Fruit fly (Drosophila melanogaster) whole organism, adult: ENCODE data around the gene ringer.

Experiments used
- CG11617 ChIP-seq: fragments of 200-800 bp; sonication (Bioruptor generic); optimal IDR thresholded peaks from 2 replicates; lab custom pipeline; 2017; ENCODE audit warnings: mild to moderate bottlenecking, missing biosample characterization, missing genetic modification reagents, missing genetic modification characterization
- CG33017 ChIP-seq: fragments of 200-800 bp; sonication (Bioruptor generic); optimal IDR thresholded peaks from 2 replicates; lab custom pipeline; 2018; ENCODE audit warnings: missing biosample characterization, mild to moderate bottlenecking, missing genetic modification characterization, moderate library complexity
- CG5204 ChIP-seq: fragments of 200-800 bp; sonication (Bioruptor generic); optimal IDR thresholded peaks from 2 replicates; lab custom pipeline; 2016; ENCODE audit warnings: missing biosample characterization, missing genetic modification characterization
- Clk ChIP-seq: fragments of 200-800 bp; sonication (Bioruptor generic); optimal IDR thresholded peaks from 2 replicates; lab custom pipeline; 2017; ENCODE audit warnings: missing biosample characterization, missing genetic modification characterization
- Crg-1 ChIP-seq: fragments of 200-800 bp; sonication (Bioruptor generic); optimal IDR thresholded peaks from 2 replicates; lab custom pipeline; 2016; ENCODE audit warnings: missing biosample characterization, missing genetic modification characterization
- Hr96 ChIP-seq: fragments of 200-800 bp; sonication (Bioruptor generic); optimal IDR thresholded peaks from 2 replicates; lab custom pipeline; 2016; ENCODE audit warnings: missing biosample characterization, missing genetic modification characterization
- bab1 ChIP-seq: fragments of 200-800 bp; sonication (Bioruptor generic); optimal IDR thresholded peaks from 3 replicates; lab custom pipeline; 2019; ENCODE audit warnings: missing biosample characterization, mild to moderate bottlenecking, missing genetic modification characterization, moderate library complexity
- cic ChIP-seq: fragments of 200-800 bp; sonication (Bioruptor generic); optimal IDR thresholded peaks from 2 replicates; lab custom pipeline; 2017; ENCODE audit warnings: missing biosample characterization, mild to moderate bottlenecking, missing genetic modification characterization, moderate library complexity
- cnc ChIP-seq, 2 experiments: fragments of >200 bp; optimal IDR thresholded peaks; 2 replicates each; lab custom pipeline; 2017
- kay ChIP-seq: fragments of 200-800 bp; sonication (Bioruptor generic); peaks from one replicate; lab custom pipeline; 2016; ENCODE audit warnings: missing biosample characterization, missing genetic modification characterization, borderline replicate concordance
- ovo ChIP-seq: fragments of 200-800 bp; sonication (Bioruptor generic); optimal IDR thresholded peaks from 2 replicates; lab custom pipeline; 2016; ENCODE audit warnings: missing biosample characterization, missing genetic modification characterization
- pad ChIP-seq: fragments of 200-800 bp; sonication (Bioruptor generic); optimal IDR thresholded peaks from 3 replicates; lab custom pipeline; 2017; ENCODE audit warnings: missing biosample characterization, missing genetic modification characterization, mild to moderate bottlenecking, moderate library complexity, missing genetic modification reagents
- tj ChIP-seq: fragments of 200-800 bp; sonication (Bioruptor generic); optimal IDR thresholded peaks from 3 replicates; lab custom pipeline; 2017; ENCODE audit warnings: missing biosample characterization, mild to moderate bottlenecking, missing genetic modification characterization, moderate library complexity

DNA sequence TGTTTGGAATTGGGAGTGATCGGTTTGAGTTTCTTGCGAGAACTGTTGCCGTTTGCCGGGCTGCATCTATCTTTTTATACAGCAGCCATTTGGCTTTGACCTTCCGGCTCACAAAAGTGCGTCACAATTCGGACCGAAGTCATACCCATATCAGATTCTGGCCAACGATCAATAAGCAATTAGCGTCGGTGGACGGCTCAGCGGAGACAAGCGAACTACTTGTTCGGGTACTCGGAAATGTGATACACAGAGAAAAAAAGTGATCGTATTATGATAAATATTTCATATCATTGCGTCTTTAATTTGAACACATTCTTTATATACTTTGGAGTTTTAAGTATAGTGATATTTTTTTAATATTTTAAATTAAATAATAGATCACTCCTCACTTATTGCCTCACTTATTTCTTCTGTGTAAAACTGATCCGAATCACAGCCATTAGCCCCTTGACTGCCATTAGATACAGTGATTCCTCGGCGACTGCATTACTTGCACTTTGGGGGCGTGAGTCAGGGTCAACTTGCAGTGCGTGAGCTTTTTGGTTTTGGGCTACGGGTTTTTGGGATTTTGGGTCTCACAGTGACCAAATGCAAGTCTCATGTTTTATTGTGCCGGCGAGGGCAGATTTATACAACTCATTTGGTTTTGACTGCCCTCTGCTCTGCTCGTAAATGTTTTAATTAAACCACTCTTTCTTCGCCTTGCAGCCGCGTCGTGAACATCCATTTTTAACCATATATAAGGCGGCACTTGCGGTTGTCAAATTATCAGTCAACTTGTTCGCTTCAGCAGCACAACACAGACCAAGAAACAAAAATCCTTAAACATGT lies 53.2 kb downstream of the ringer start, which contains the start of the genes CG13043 and CG13063:
- TF ChIP-seq cic (GFP tag; lab: Kevin White, UChicago) (no peak), tj (GFP tag; lab: Kevin White, UChicago) (no peak), Hr96 (GFP tag; lab: Kevin White, UChicago) (no peak), Clk (GFP tag; lab: Kevin White, UChicago) (no peak), CG5204 (GFP tag; lab: Kevin White, UChicago) (no peak), ovo (GFP tag; lab: Kevin White, UChicago) (no peak), CG33017 (tag; lab: Kevin White, UChicago) (no peak), bab1 (GFP tag; lab: Kevin White, UChicago) (no peak), pad (GFP tag; lab: Kevin White, UChicago) (no peak), cnc (optimal IDR thresholded peaks at IDR 0.05; lab: Kevin White, UChicago) (no peak), kay (no peak), CG11617 (GFP tag; lab: Kevin White, UChicago) (no peak), Crg-1 (no peak)
